Fruit fly (Drosophila melanogaster) whole organism, adult: Measurements from ENCODE around the gene GatB.

Source experiments
- CG12768 ChIP-seq: fragments of 200-800 bp; sonication (Bioruptor generic); optimal IDR thresholded peaks from 2 replicates; lab custom pipeline; 2017; ENCODE audit warnings: missing biosample characterization, missing genetic modification characterization, mild to moderate bottlenecking, moderate library complexity, missing genetic modification reagents
- Clk ChIP-seq: fragments of 200-800 bp; sonication (Bioruptor generic); optimal IDR thresholded peaks from 2 replicates; lab custom pipeline; 2017; ENCODE audit warnings: missing biosample characterization, missing genetic modification characterization
- bab1 ChIP-seq: fragments of 200-800 bp; sonication (Bioruptor generic); optimal IDR thresholded peaks from 3 replicates; lab custom pipeline; 2019; ENCODE audit warnings: missing biosample characterization, mild to moderate bottlenecking, missing genetic modification characterization, moderate library complexity
- cnc ChIP-seq, 2 experiments: fragments of >200 bp; optimal IDR thresholded peaks; 2 replicates each; lab custom pipeline; 2017
- kay ChIP-seq: fragments of 200-800 bp; sonication (Bioruptor generic); peaks from one replicate; lab custom pipeline; 2016; ENCODE audit warnings: missing biosample characterization, missing genetic modification characterization, borderline replicate concordance
- ovo ChIP-seq: fragments of 200-800 bp; sonication (Bioruptor generic); optimal IDR thresholded peaks from 2 replicates; lab custom pipeline; 2016; ENCODE audit warnings: missing biosample characterization, missing genetic modification characterization

dm6 chr3R:24113070-24113385 lies 17.0 kb downstream of the GatB start, which contains the start of gene Root:
- TF ChIP-seq CG12768 (GFP tag; lab: Kevin White, UChicago) = no peak
- TF ChIP-seq bab1 (GFP tag; lab: Kevin White, UChicago) = no peak
- no peak for TF ChIP-seq cnc (optimal IDR thresholded peaks at IDR 0.05; lab: Kevin White, UChicago)
- no peak for TF ChIP-seq Clk (GFP tag; lab: Kevin White, UChicago)
- TF ChIP-seq ovo (GFP tag; lab: Kevin White, UChicago) = no peak
- no peak for TF ChIP-seq kay
